Worm (Caenorhabditis elegans): ENCODE data around the gene F22H10.3.

- TF ChIP-seq nhr-237 (tag; optimal IDR thresholded peaks at IDR 0.05), result no peak
- TF ChIP-seq lin-39 (tag; optimal IDR thresholded peaks at IDR 0.05), result no peak
- no peak for TF ChIP-seq nhr-77 (tag; optimal IDR thresholded peaks at IDR 0.05)
- TF ChIP-seq unc-62 (GFP tag; optimal IDR thresholded peaks at IDR 0.05), result no peak
- TF ChIP-seq nhr-12 (tag; optimal IDR thresholded peaks at IDR 0.05), result no peak
- TF ChIP-seq daf-12 (tag; optimal IDR thresholded peaks at IDR 0.05), result no peak
- TF ChIP-seq nhr-76 (tag; optimal IDR thresholded peaks at IDR 0.05), result no peak
- TF ChIP-seq unc-39 (tag; optimal IDR thresholded peaks at IDR 0.05), result no peak
- no peak for TF ChIP-seq snpc-4 (tag; optimal IDR thresholded peaks at IDR 0.05)
- TF ChIP-seq ztf-11 (tag; optimal IDR thresholded peaks at IDR 0.05), result no peak
These were observed 28.7 kb downstream of the F22H10.3 start for ce11 chrX:16648773-16649172.

Data from whole organism, L3 larva.